Worm (Caenorhabditis elegans): Measurements from ENCODE around the gene C16A3.6.

ce11 chrIII:6396381-6396780 lies 17.4 kb downstream of the C16A3.6 start:
- TF ChIP-seq ama-1 (optimal IDR thresholded peaks at IDR 0.05) (no peak), hmg-4 (GFP tag; optimal IDR thresholded peaks at IDR 0.05) (no peak), hmbx-1 (tag; optimal IDR thresholded peaks at IDR 0.05) (no peak), hnd-1 (tag; optimal IDR thresholded peaks at IDR 0.05) (no peak), F13C5.2 (tag; optimal IDR thresholded peaks at IDR 0.05) (no peak), flt-1 (GFP tag; IDR thresholded peaks at IDR 0.05) (no peak), aly-1 (tag; optimal IDR thresholded peaks at IDR 0.05) (no peak), pes-1 (GFP tag; IDR thresholded peaks at IDR 0.05) (no peak), B0310.2 (tag; optimal IDR thresholded peaks at IDR 0.05) (no peak), tbx-11 (GFP tag; IDR thresholded peaks at IDR 0.05) (no peak), sea-1 (GFP tag; conservative IDR thresholded peaks at IDR 0.05) (no peak)

Measured in whole organism, early embryonic.